Worm (Caenorhabditis elegans): ENCODE results near the gene pqn-25.

pqn-25 gene

ce11 chrIII:5517423-5517822 is 5.0 kb upstream of the pqn-25 start, which contains the start of gene nekl-4:
TSS of gene nekl-4 (minus strand) at chrIII:5517523.
- TF ChIP-seq B0310.2 (tag; optimal IDR thresholded peaks at IDR 0.05) (no peak), ama-1 (optimal IDR thresholded peaks at IDR 0.05) (no peak), tbx-37 (GFP tag; conservative IDR thresholded peaks at IDR 0.05) (no peak)

- TF ChIP-seq B0310.2 (tag; optimal IDR thresholded peaks at IDR 0.05) (no peak), pes-1 (GFP tag; IDR thresholded peaks at IDR 0.05) (no peak), tbx-11 (GFP tag; IDR thresholded peaks at IDR 0.05) (no peak), hmbx-1 (tag; optimal IDR thresholded peaks at IDR 0.05) (no peak), ama-1 (optimal IDR thresholded peaks at IDR 0.05) (no peak)
These were observed 3.7 kb downstream of the pqn-25 start, which contains the start of gene D1044.7 for ce11 chrIII:5508669-5509068. TSS of gene D1044.7 (minus strand) at chrIII:5508769.

- no peak for TF ChIP-seq pes-1 (GFP tag; IDR thresholded peaks at IDR 0.05)
These were observed 5.5 kb downstream of the pqn-25 start for ce11 chrIII:5506936-5507335.

- TF ChIP-seq ama-1 (optimal IDR thresholded peaks at IDR 0.05), result no peak
These were observed 6.3 kb downstream of the pqn-25 start for ce11 chrIII:5506023-5506597.

ce11 chrIII:5505474-5506022 is 6.9 kb downstream of the pqn-25 start:
- no peak for TF ChIP-seq F13C5.2 (tag; optimal IDR thresholded peaks at IDR 0.05)
- TF ChIP-seq ama-1 (optimal IDR thresholded peaks at IDR 0.05), result no peak
- no peak for TF ChIP-seq aly-1 (tag; optimal IDR thresholded peaks at IDR 0.05)
- TF ChIP-seq scrt-1 (GFP tag; IDR thresholded peaks at IDR 0.05), result no peak
- TF ChIP-seq hmbx-1 (tag; optimal IDR thresholded peaks at IDR 0.05), result no peak
- no peak for TF ChIP-seq tbx-37 (GFP tag; conservative IDR thresholded peaks at IDR 0.05)
- TF ChIP-seq ceh-13 (GFP tag; optimal IDR thresholded peaks at IDR 0.05), result no peak
- TF ChIP-seq ceh-36 (tag; optimal IDR thresholded peaks at IDR 0.05), result no peak
- TF ChIP-seq hmg-4 (GFP tag; optimal IDR thresholded peaks at IDR 0.05), result no peak

ce11 chrIII:5504725-5505473 is 7.5 kb downstream of the pqn-25 start:
- TF ChIP-seq F13C5.2 (tag; optimal IDR thresholded peaks at IDR 0.05), result no peak
- TF ChIP-seq hnd-1 (tag; optimal IDR thresholded peaks at IDR 0.05), result no peak
- TF ChIP-seq ama-1 (optimal IDR thresholded peaks at IDR 0.05), result no peak
- no peak for TF ChIP-seq tbx-11 (GFP tag; IDR thresholded peaks at IDR 0.05)
- no peak for TF ChIP-seq pes-1 (GFP tag; IDR thresholded peaks at IDR 0.05)
- TF ChIP-seq B0310.2 (tag; optimal IDR thresholded peaks at IDR 0.05), result no peak
- TF ChIP-seq ceh-36 (tag; optimal IDR thresholded peaks at IDR 0.05), result no peak
- TF ChIP-seq sea-1 (GFP tag; conservative IDR thresholded peaks at IDR 0.05), result no peak
- no peak for TF ChIP-seq scrt-1 (GFP tag; IDR thresholded peaks at IDR 0.05)
- no peak for TF ChIP-seq ets-7 (tag; optimal IDR thresholded peaks at IDR 0.05)
- no peak for TF ChIP-seq ceh-13 (GFP tag; optimal IDR thresholded peaks at IDR 0.05)
- no peak for TF ChIP-seq aly-1 (tag; optimal IDR thresholded peaks at IDR 0.05)
- TF ChIP-seq tbx-37 (GFP tag; conservative IDR thresholded peaks at IDR 0.05), result no peak
- TF ChIP-seq tra-4 (tag; optimal IDR thresholded peaks at IDR 0.05), result no peak
- no peak for TF ChIP-seq hmg-4 (GFP tag; optimal IDR thresholded peaks at IDR 0.05)

- no peak for TF ChIP-seq ceh-13 (GFP tag; optimal IDR thresholded peaks at IDR 0.05)
- TF ChIP-seq hnd-1 (tag; optimal IDR thresholded peaks at IDR 0.05), result no peak
- no peak for TF ChIP-seq tbx-37 (GFP tag; conservative IDR thresholded peaks at IDR 0.05)
- TF ChIP-seq sea-1 (GFP tag; conservative IDR thresholded peaks at IDR 0.05), result no peak
- no peak for TF ChIP-seq scrt-1 (GFP tag; IDR thresholded peaks at IDR 0.05)
- no peak for TF ChIP-seq pes-1 (GFP tag; IDR thresholded peaks at IDR 0.05)
These were observed 8.2 kb downstream of the pqn-25 start for ce11 chrIII:5504164-5504563.

- TF ChIP-seq B0310.2 (tag; optimal IDR thresholded peaks at IDR 0.05) (no peak), pes-1 (GFP tag; IDR thresholded peaks at IDR 0.05) (no peak), ceh-13 (GFP tag; optimal IDR thresholded peaks at IDR 0.05) (no peak), tbx-11 (GFP tag; IDR thresholded peaks at IDR 0.05) (no peak), tra-4 (tag; optimal IDR thresholded peaks at IDR 0.05) (no peak), F13C5.2 (tag; optimal IDR thresholded peaks at IDR 0.05) (no peak), hmg-4 (GFP tag; optimal IDR thresholded peaks at IDR 0.05) (no peak), ama-1 (optimal IDR thresholded peaks at IDR 0.05) (no peak), tbx-37 (GFP tag; conservative IDR thresholded peaks at IDR 0.05) (no peak), ets-7 (tag; optimal IDR thresholded peaks at IDR 0.05) (no peak), flt-1 (GFP tag; IDR thresholded peaks at IDR 0.05) (no peak), ceh-36 (tag; optimal IDR thresholded peaks at IDR 0.05) (no peak), scrt-1 (GFP tag; IDR thresholded peaks at IDR 0.05) (no peak), sea-1 (GFP tag; conservative IDR thresholded peaks at IDR 0.05) (no peak), hnd-1 (tag; optimal IDR thresholded peaks at IDR 0.05) (no peak), aly-1 (tag; optimal IDR thresholded peaks at IDR 0.05) (no peak), hmbx-1 (tag; optimal IDR thresholded peaks at IDR 0.05) (no peak)
These were observed 8.7 kb downstream of the pqn-25 start for ce11 chrIII:5503669-5504068.
